Fruit fly (Drosophila melanogaster): ENCODE data around the gene lmd.
A peak's percentile ranks its signal among the peaks of the same experiment; 100 is the strongest.

The lmd gene

DNA sequence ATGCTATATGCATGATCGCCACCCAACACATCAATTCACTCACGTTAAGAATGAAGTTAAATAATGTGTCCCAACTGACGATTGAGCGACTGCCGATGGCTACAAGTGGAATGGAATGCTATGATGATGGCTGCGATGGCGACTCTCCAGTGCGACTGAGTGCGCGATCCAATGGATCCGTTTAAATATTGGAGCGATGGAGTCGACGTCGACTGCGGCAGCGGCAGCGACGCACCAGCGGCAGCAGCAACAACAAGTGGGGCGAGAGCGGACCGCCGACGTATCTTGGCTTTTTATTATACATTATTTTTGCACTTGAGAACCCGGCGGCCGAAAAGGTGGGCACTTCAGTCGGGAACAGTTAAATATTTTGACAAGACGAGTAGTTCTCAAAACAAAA, 30.9 kb upstream of the lmd start:
- no peak for TF ChIP-seq CG9139 (GFP tag; optimal IDR thresholded peaks at IDR 0.05)
- no peak for TF ChIP-seq CG15336 (GFP tag; IDR thresholded peaks at IDR 0.05)
- TF ChIP-seq CG31627 (GFP tag; optimal IDR thresholded peaks at IDR 0.05), result no peak
- TF ChIP-seq Blimp-1 (GFP tag; optimal IDR thresholded peaks at IDR 0.05), result no peak
- TF ChIP-seq achi (GFP tag; optimal IDR thresholded peaks at IDR 0.05), result no peak
- no peak for TF ChIP-seq Gug (GFP tag; IDR thresholded peaks at IDR 0.05)
- no peak for TF ChIP-seq Ets21C (GFP tag; optimal IDR thresholded peaks at IDR 0.05)
- no peak for TF ChIP-seq CG32006 (GFP tag; optimal IDR thresholded peaks at IDR 0.05)
- no peak for TF ChIP-seq Smox (GFP tag; optimal IDR thresholded peaks at IDR 0.05)
- no peak for TF ChIP-seq acj6 (GFP tag; optimal IDR thresholded peaks at IDR 0.05)
- TF ChIP-seq net (GFP tag; optimal IDR thresholded peaks at IDR 0.05), result no peak
- TF ChIP-seq CG8119 (GFP tag; IDR thresholded peaks at IDR 0.05), result no peak
- no peak for TF ChIP-seq topi (GFP tag; optimal IDR thresholded peaks at IDR 0.05)
- TF ChIP-seq CG6854 (GFP tag; optimal IDR thresholded peaks at IDR 0.05), result no peak

dm6 chr3R:23056753-23057152, 30.2 kb upstream of the lmd start:
- TF ChIP-seq vri (GFP tag; optimal IDR thresholded peaks at IDR 0.05), result peak; percentile 7
- no peak for TF ChIP-seq CG6792 (GFP tag; optimal IDR thresholded peaks at IDR 0.05)

DNA sequence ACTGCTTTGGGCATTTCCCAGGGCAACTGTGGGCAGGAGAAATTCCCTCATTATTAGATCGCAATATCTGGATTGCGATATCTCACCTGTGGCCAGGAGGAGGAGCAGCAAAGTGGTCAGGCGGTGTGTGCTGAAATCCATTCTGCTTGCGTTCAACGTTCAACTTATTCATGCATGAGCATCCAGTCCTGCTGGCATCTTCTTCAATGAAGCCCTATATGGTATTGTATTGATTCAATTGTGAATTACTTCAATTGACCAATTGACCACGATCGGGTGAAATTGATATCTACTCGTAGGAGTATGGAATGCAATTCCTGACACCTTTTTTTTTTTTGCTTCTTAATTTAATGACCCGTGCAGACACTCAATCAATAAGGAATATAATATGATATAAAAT, 29.6 kb upstream of the lmd start:
- no peak for TF ChIP-seq Sox14 (GFP tag; optimal IDR thresholded peaks at IDR 0.05)
- TF ChIP-seq dsx (GFP tag; optimal IDR thresholded peaks at IDR 0.05; ENCODE audit: poor library complexity, severe bottlenecking), result no peak
- TF ChIP-seq salr (GFP tag; optimal IDR thresholded peaks at IDR 0.05), result no peak

- TF ChIP-seq svp (GFP tag), result peak; percentile 70
- peak; percentile 63 for TF ChIP-seq Hr39 (GFP tag; optimal IDR thresholded peaks at IDR 0.05)
- TF ChIP-seq ss (GFP tag; optimal IDR thresholded peaks at IDR 0.05), result no peak
- TF ChIP-seq net (GFP tag; optimal IDR thresholded peaks at IDR 0.05), result peak; percentile 37
- TF ChIP-seq Gug (GFP tag; IDR thresholded peaks at IDR 0.05), result no peak
- TF ChIP-seq CG32006 (GFP tag; optimal IDR thresholded peaks at IDR 0.05), result no peak
- TF ChIP-seq vri (GFP tag; optimal IDR thresholded peaks at IDR 0.05), result peak; percentile 45
- peak; percentile 63 for TF ChIP-seq topi (GFP tag; optimal IDR thresholded peaks at IDR 0.05)
- peak; percentile 5 for TF ChIP-seq fd85E (GFP tag; optimal IDR thresholded peaks at IDR 0.05)
- no peak for TF ChIP-seq CG10631 (GFP tag; optimal IDR thresholded peaks at IDR 0.05)
- TF ChIP-seq pdm3 (GFP tag; optimal IDR thresholded peaks at IDR 0.05), result no peak
- TF ChIP-seq CG7368 (GFP tag; optimal IDR thresholded peaks at IDR 0.05), result peak; percentile 27
- peak; percentile 67 for TF ChIP-seq CG6854 (GFP tag; optimal IDR thresholded peaks at IDR 0.05)
- peak; percentile 50 for TF ChIP-seq CG1621 (tag; optimal IDR thresholded peaks at IDR 0.05)
- TF ChIP-seq Eip75B (GFP tag; optimal IDR thresholded peaks at IDR 0.05), result no peak
- TF ChIP-seq CG11762 (GFP tag; optimal IDR thresholded peaks at IDR 0.05; ENCODE audit: insufficient read depth), result peak; percentile 16
- peak; percentile 25 for TF ChIP-seq CG9139 (GFP tag; optimal IDR thresholded peaks at IDR 0.05)
- peak; percentile 71 for TF ChIP-seq cyc (GFP tag; optimal IDR thresholded peaks at IDR 0.05)
- TF ChIP-seq Hr38 (GFP tag; optimal IDR thresholded peaks at IDR 0.05), result no peak
- no peak for TF ChIP-seq CG11294 (GFP tag; IDR thresholded peaks at IDR 0.05)
- TF ChIP-seq achi (GFP tag; optimal IDR thresholded peaks at IDR 0.05), result peak; percentile 96
- peak; percentile 33 for TF ChIP-seq Sox14 (GFP tag; optimal IDR thresholded peaks at IDR 0.05)
- TF ChIP-seq CG6163 (GFP tag; IDR thresholded peaks at IDR 0.05), result peak; percentile 64
- peak; percentile 46 for TF ChIP-seq CG34406 (GFP tag; optimal IDR thresholded peaks at IDR 0.05)
- TF ChIP-seq Smox (GFP tag; optimal IDR thresholded peaks at IDR 0.05), result no peak
- TF ChIP-seq eg (GFP tag; IDR thresholded peaks at IDR 0.05), result peak; percentile 49; the same call in 1 of the 3 replicates
- peak; percentile 100 for TF ChIP-seq CG6808 (GFP tag; optimal IDR thresholded peaks at IDR 0.05)
- no peak for TF ChIP-seq spab (GFP tag; optimal IDR thresholded peaks at IDR 0.05)
- TF ChIP-seq CG3032 (tag; optimal IDR thresholded peaks at IDR 0.05), result peak; percentile 36
- TF ChIP-seq Ets21C (GFP tag; optimal IDR thresholded peaks at IDR 0.05), result no peak
- TF ChIP-seq CG10669 (GFP tag; optimal IDR thresholded peaks at IDR 0.05), result no peak
- TF ChIP-seq Met (GFP tag; optimal IDR thresholded peaks at IDR 0.05), result peak; percentile 66
- peak; percentile 42 for TF ChIP-seq fkh (GFP tag; optimal IDR thresholded peaks at IDR 0.05)
- no peak for TF ChIP-seq Eip78C (GFP tag)
- peak; percentile 64 for TF ChIP-seq lz (GFP tag; optimal IDR thresholded peaks at IDR 0.05)
- peak; percentile 5 for TF ChIP-seq Sox15 (GFP tag; optimal IDR thresholded peaks at IDR 0.05)
- peak; percentile 70 for TF ChIP-seq esn (GFP tag; optimal IDR thresholded peaks at IDR 0.05)
- peak; percentile 69 for TF ChIP-seq CG3919 (GFP tag; optimal IDR thresholded peaks at IDR 0.05)
Measured at dm6 chr3R:23053936-23054335, 27.4 kb upstream of the lmd start, which contains the start of gene p53. Gene p53, minus strand, starts transcription at chr3R:23054082.
